Worm (Caenorhabditis elegans) whole organism, L4 larva: ENCODE measurements around the gene hsd-3.

Experiments used
- F44E2.7 ChIP-seq: fragments of 200-800 bp; sonication (Bioruptor generic); IDR thresholded peaks from 2 replicates; pipeline ENCODE4 v2.1.2; 2022; ENCODE audit warnings: missing genetic modification characterization, missing compliant biosample characterization
- R02D3.7 ChIP-seq: fragments of 150-350 bp; sonication (generic microtip); optimal IDR thresholded peaks from 3 replicates; lab custom pipeline; 2014; ENCODE audit warnings: missing biosample characterization, missing genetic modification characterization
- T20F7.1 ChIP-seq: fragments of 200-800 bp; sonication (Bioruptor generic); optimal IDR thresholded peaks from 2 replicates; lab custom pipeline; 2018; ENCODE audit warnings: mild to moderate bottlenecking, missing genetic modification characterization, missing compliant biosample characterization
- Y5F2A.4 ChIP-seq: fragments of 200-800 bp; sonication (Bioruptor generic); optimal IDR thresholded peaks from 2 replicates; lab custom pipeline; 2018; ENCODE audit warnings: mild to moderate bottlenecking, missing genetic modification characterization, missing compliant biosample characterization
- ama-1 ChIP-seq: fragments of 150-350 bp; optimal IDR thresholded peaks from 2 replicates; lab custom pipeline; 2014; ENCODE audit warnings: inconsistent platforms, mixed read lengths
- arid-1 ChIP-seq: fragments of 200-800 bp; sonication (Bioruptor generic); conservative IDR thresholded peaks from 2 replicates; pipeline ENCODE4 v1.3.6; 2022; ENCODE audit warnings: missing genetic modification reagents, missing genetic modification characterization, missing compliant biosample characterization
- ceh-32 ChIP-seq: sonication (generic microtip); optimal IDR thresholded peaks from 2 replicates; lab custom pipeline; 2016; ENCODE audit warnings: mild to moderate bottlenecking, missing genetic modification characterization, missing compliant biosample characterization; ENCODE audit not compliant: poor library complexity
- cey-2 ChIP-seq: sonication (generic microtip); optimal IDR thresholded peaks from 3 replicates; lab custom pipeline; 2017; ENCODE audit warnings: missing genetic modification characterization, mild to moderate bottlenecking, missing compliant biosample characterization, antibody characterized with exemption, borderline replicate concordance; ENCODE audit not compliant: insufficient read depth
- ctbp-1 ChIP-seq: fragments of 200-800 bp; sonication (Bioruptor generic); IDR thresholded peaks from 2 replicates; pipeline ENCODE4 v1.3.6; 2022; ENCODE audit warnings: missing genetic modification reagents, missing genetic modification characterization, missing compliant biosample characterization
- daf-16 ChIP-seq, 3 experiments: sonication (generic microtip); optimal IDR thresholded peaks; 2 replicates each; lab custom pipeline; 2016 to 2017; ENCODE audit warnings: missing genetic modification characterization in 3 of 3, missing genetic modification reagents in 3 of 3, mild to moderate bottlenecking in 2 of 3, missing compliant biosample characterization in 2 of 3, missing biosample characterization in 1 of 3, moderate library complexity in 1 of 3
- dmd-9 ChIP-seq: fragments of 200-800 bp; sonication (Bioruptor generic); IDR thresholded peaks from 2 replicates; pipeline ENCODE4 v1.3.6; 2022; ENCODE audit warnings: missing genetic modification reagents, missing genetic modification characterization, missing compliant biosample characterization
- dpl-1 ChIP-seq: fragments of 150-350 bp; optimal IDR thresholded peaks from 2 replicates; lab custom pipeline; 2014; ENCODE audit warnings: missing biosample characterization, missing genetic modification reagents, missing genetic modification characterization
- duxl-1 ChIP-seq: sonication (generic microtip); optimal IDR thresholded peaks from 2 replicates; lab custom pipeline; 2016; ENCODE audit warnings: mild to moderate bottlenecking, missing genetic modification characterization, moderate library complexity, missing compliant biosample characterization; ENCODE audit not compliant: poor library complexity
- egl-43 ChIP-seq: fragments of 200-800 bp; sonication (Bioruptor generic); IDR thresholded peaks from 2 replicates; pipeline ENCODE4 v1.3.6; 2022; ENCODE audit warnings: missing genetic modification reagents, missing genetic modification characterization, missing compliant biosample characterization
- fos-1 ChIP-seq: fragments of 150-350 bp; optimal IDR thresholded peaks from 2 replicates; lab custom pipeline; 2014; ENCODE audit warnings: missing biosample characterization, missing genetic modification characterization
- hif-1 ChIP-seq, 2 experiments: sonication (generic microtip); optimal IDR thresholded peaks; 2 replicates each; lab custom pipeline; 2016 to 2017; ENCODE audit warnings: missing compliant biosample characterization in 2 of 2, missing genetic modification characterization in 2 of 2, missing genetic modification reagents in 2 of 2, missing genotype in 2 of 2, mild to moderate bottlenecking in 1 of 2
- hlh-11 ChIP-seq: fragments of 200-800 bp; sonication (Bioruptor generic); optimal IDR thresholded peaks from 2 replicates; lab custom pipeline; 2018; ENCODE audit warnings: mild to moderate bottlenecking, missing genetic modification characterization, missing compliant biosample characterization
- hlh-30 ChIP-seq: sonication (generic microtip); optimal IDR thresholded peaks from 2 replicates; lab custom pipeline; 2017; ENCODE audit warnings: antibody characterized with exemption, mild to moderate bottlenecking, missing genetic modification characterization, missing compliant biosample characterization; ENCODE audit not compliant: insufficient read depth
- hmg-1.1 ChIP-seq: fragments of 200-800 bp; sonication (Bioruptor generic); IDR thresholded peaks from 2 replicates; pipeline ENCODE4 v1.3.6; 2022; ENCODE audit warnings: missing genetic modification reagents, missing genetic modification characterization, missing compliant biosample characterization
- lim-7 ChIP-seq: fragments of 200-800 bp; sonication (Bioruptor generic); IDR thresholded peaks from 2 replicates; pipeline ENCODE4 v1.3.6; 2022; ENCODE audit warnings: missing genetic modification characterization, missing compliant biosample characterization
- lin-38 ChIP-seq: fragments of 200-800 bp; sonication (Bioruptor generic); IDR thresholded peaks from 2 replicates; pipeline ENCODE4 v1.3.6; 2022; ENCODE audit warnings: missing genetic modification reagents, missing genetic modification characterization, missing compliant biosample characterization
- lin-39 ChIP-seq: fragments of 150-350 bp; optimal IDR thresholded peaks from 2 replicates; lab custom pipeline; 2014; ENCODE audit warnings: missing biosample characterization, missing genetic modification reagents, missing genetic modification characterization
- lsy-2 ChIP-seq, 2 experiments: fragments of 150-350 bp in 1 of 2; sonication (generic microtip) in 1 of 2; optimal IDR thresholded peaks; 2 replicates each; lab custom pipeline; 2014 to 2017; ENCODE audit warnings: missing biosample characterization in 2 of 2, missing genetic modification characterization in 2 of 2
- mdl-1 ChIP-seq, 2 experiments: fragments of 150-350 bp in 1 of 2; sonication (generic microtip) in 1 of 2; optimal IDR thresholded peaks; 2 replicates each; lab custom pipeline; 2014 to 2017; ENCODE audit warnings: missing biosample characterization in 2 of 2, missing genetic modification characterization in 2 of 2
- mep-1 ChIP-seq: fragments of 150-350 bp; sonication (generic microtip); optimal IDR thresholded peaks from 3 replicates; lab custom pipeline; 2014; ENCODE audit warnings: missing biosample characterization, missing genetic modification characterization
- mxl-3 ChIP-seq: fragments of 200-800 bp; sonication (Bioruptor generic); optimal IDR thresholded peaks from 2 replicates; lab custom pipeline; 2018; ENCODE audit warnings: mild to moderate bottlenecking, missing genetic modification characterization, missing compliant biosample characterization
- nhr-10 ChIP-seq: fragments of 150-350 bp; optimal IDR thresholded peaks from 2 replicates; lab custom pipeline; 2014; ENCODE audit warnings: missing biosample characterization, missing genetic modification characterization
- nhr-102 ChIP-seq: sonication (generic microtip); optimal IDR thresholded peaks from 2 replicates; lab custom pipeline; 2016; ENCODE audit warnings: mild to moderate bottlenecking, missing genetic modification characterization, moderate library complexity, missing compliant biosample characterization
- nhr-11 ChIP-seq: fragments of 150-350 bp; optimal IDR thresholded peaks from 2 replicates; lab custom pipeline; 2014; ENCODE audit warnings: missing biosample characterization, missing genetic modification characterization
- nhr-111 ChIP-seq: fragments of 200-800 bp; sonication (Bioruptor generic); optimal IDR thresholded peaks from 2 replicates; lab custom pipeline; 2018; ENCODE audit warnings: mild to moderate bottlenecking, missing genetic modification characterization, missing compliant biosample characterization
- nhr-25 ChIP-seq: sonication (generic microtip); optimal IDR thresholded peaks from 2 replicates; lab custom pipeline; 2017; ENCODE audit warnings: missing genetic modification characterization, mild to moderate bottlenecking, missing compliant biosample characterization, antibody characterized with exemption, moderate library complexity, borderline replicate concordance; ENCODE audit not compliant: insufficient read depth
- nhr-6 ChIP-seq: fragments of 150-350 bp; optimal IDR thresholded peaks from 2 replicates; lab custom pipeline; 2014; ENCODE audit warnings: missing biosample characterization, missing genetic modification characterization
- php-3 ChIP-seq: fragments of 200-800 bp; sonication (Bioruptor generic); IDR thresholded peaks from 2 replicates; pipeline ENCODE4 v1.3.6; 2022; ENCODE audit warnings: missing genetic modification reagents, missing genetic modification characterization, missing compliant biosample characterization
- pqm-1 ChIP-seq: sonication (generic microtip); optimal IDR thresholded peaks from 2 replicates; lab custom pipeline; 2017; ENCODE audit warnings: missing biosample characterization, missing genetic modification characterization
- set-16 ChIP-seq: fragments of 200-800 bp; sonication (Bioruptor generic); IDR thresholded peaks from 2 replicates; pipeline ENCODE4 v1.3.6; 2022; ENCODE audit warnings: missing genetic modification reagents, missing genetic modification characterization, missing compliant biosample characterization
- snpc-4 ChIP-seq: fragments of 150-350 bp; optimal IDR thresholded peaks from 2 replicates; lab custom pipeline; 2014; ENCODE audit warnings: missing biosample characterization, missing genetic modification characterization
- spr-1 ChIP-seq: sonication (generic microtip); optimal IDR thresholded peaks from 2 replicates; lab custom pipeline; 2016; ENCODE audit warnings: mild to moderate bottlenecking, missing genetic modification characterization, missing compliant biosample characterization
- spr-3 ChIP-seq: fragments of 200-800 bp; sonication (Bioruptor generic); optimal IDR thresholded peaks from 2 replicates; lab custom pipeline; 2018; ENCODE audit warnings: mild to moderate bottlenecking, missing genetic modification characterization, missing compliant biosample characterization
- tag-97 ChIP-seq: fragments of 200-800 bp; sonication (Bioruptor generic); IDR thresholded peaks from 2 replicates; pipeline ENCODE4 v1.3.6; 2022; ENCODE audit warnings: missing genetic modification characterization, missing compliant biosample characterization
- ztf-11 ChIP-seq: fragments of 150-350 bp; optimal IDR thresholded peaks from 2 replicates; lab custom pipeline; 2014; ENCODE audit warnings: missing biosample characterization, missing genetic modification characterization

hsd-3 gene

ce11 chrX:4982009-4982625, 27.0 kb upstream of the hsd-3 start (continued):
- TF ChIP-seq ama-1 (lab: Kevin White, UChicago) (no peak), hmg-1.1 (GFP tag; lab: Robert Waterston, UW) (peak; percentile 45), nhr-10 (tag; lab: Kevin White, UChicago) (no peak), mep-1 (tag; lab: Kevin White, UChicago) (peak; percentile 57), cey-2 (no peak), spr-3 (GFP tag; lab: Kevin White, UChicago) (no peak), mxl-3 (GFP tag; lab: Kevin White, UChicago) (no peak), hlh-11 (no peak), spr-1 (tag; lab: Kevin White, UChicago) (no peak), snpc-4 (no peak), R02D3.7 (no peak), ceh-32 (tag; lab: Kevin White, UChicago) (no peak)

- TF ChIP-seq set-16 (GFP tag; lab: Robert Waterston, UW): peak; percentile 68
- 0 out of 2 replicates have a peak, but pooled peaks have one; percentile 38 for TF ChIP-seq egl-43
- no peak for TF ChIP-seq lsy-2 (tag; optimal IDR thresholded peaks at IDR 0.05; lab: Kevin White, UChicago)
- TF ChIP-seq, all 104 proteins: peak for 2
Observed at ce11 chrX:4986354-4986753, 22.7 kb upstream of the hsd-3 start.

ce11 chrX:4987617-4988016, 21.5 kb upstream of the hsd-3 start:
- TF ChIP-seq tag-97 (GFP tag; lab: Robert Waterston, UW) (no peak), fos-1 (no peak), dmd-9 (GFP tag; lab: Robert Waterston, UW) (no peak), set-16 (GFP tag; lab: Robert Waterston, UW) (peak; percentile 64), T20F7.1 (GFP tag; lab: Kevin White, UChicago) (no peak), ctbp-1 (no peak), duxl-1 (tag; lab: Kevin White, UChicago) (no peak), lim-7 (GFP tag; lab: Robert Waterston, UW) (no peak)

DNA sequence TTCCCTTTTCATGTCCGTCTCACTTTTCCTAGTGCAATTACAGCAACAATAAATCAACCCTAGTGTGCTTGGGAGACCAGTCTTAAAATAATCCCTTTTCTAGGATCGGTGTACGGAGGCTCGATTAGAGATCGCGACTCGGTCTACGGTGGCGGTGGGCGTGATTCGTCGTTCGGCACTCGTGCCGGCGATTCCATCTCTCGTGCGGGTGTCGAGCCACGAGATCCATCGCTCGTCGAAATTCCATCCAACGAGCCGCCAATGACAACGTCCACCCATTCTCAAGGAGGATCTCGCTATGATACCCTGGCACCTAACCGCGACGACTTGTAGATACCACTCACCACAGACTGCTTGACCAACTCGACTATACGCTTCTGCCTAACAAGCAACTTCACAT, 16.6 kb upstream of the hsd-3 start:
- TF ChIP-seq nhr-111 (GFP tag; lab: Kevin White, UChicago) (no peak), ztf-11 (tag; lab: Kevin White, UChicago) (no peak), nhr-25 (tag; lab: Kevin White, UChicago) (no peak), hlh-30 (tag; lab: Kevin White, UChicago) (no peak), nhr-102 (tag; lab: Kevin White, UChicago) (no peak), egl-43 (peak; percentile 66; the same call in 1 of the 2 replicates), Y5F2A.4 (GFP tag; lab: Kevin White, UChicago) (no peak), php-3 (GFP tag; lab: Robert Waterston, UW) (0 out of 2 replicates have a peak, but pooled peaks have one; percentile 11), F44E2.7 (no peak), set-16 (GFP tag; lab: Robert Waterston, UW) (peak; percentile 70)

DNA sequence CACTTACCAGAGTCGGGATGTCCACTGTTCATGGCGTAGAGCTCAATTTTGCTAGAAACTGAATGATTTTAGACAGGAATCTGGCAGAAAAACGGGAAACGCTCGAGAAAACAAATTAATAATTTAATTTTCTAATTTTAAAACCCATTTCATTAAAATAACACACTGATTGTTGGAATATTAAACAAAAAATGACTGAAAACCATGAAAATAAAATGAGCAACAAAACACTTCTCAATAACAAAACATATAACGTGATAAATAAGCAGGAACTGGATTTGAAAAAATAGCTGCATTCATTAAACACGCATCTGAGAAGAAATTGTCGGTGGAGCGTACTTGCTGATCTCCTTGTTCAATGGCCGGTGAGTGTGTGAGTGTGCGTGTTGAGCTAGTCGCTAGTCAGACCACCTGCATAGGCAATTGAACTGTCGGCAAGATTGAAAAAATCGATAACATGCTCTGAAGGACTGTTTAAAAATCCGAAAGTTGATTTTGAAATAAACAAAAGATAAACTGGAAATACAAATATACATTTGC, 11.5 kb upstream of the hsd-3 start, which contains the start of gene ZC8.6:
Gene ZC8.6, minus strand, starts transcription at position 51 of the 540 bp plus-strand sequence.
- TF ChIP-seq nhr-11 (tag; lab: Kevin White, UChicago): peak; percentile 20
- peak; percentile 71 for TF ChIP-seq mep-1 (tag; lab: Kevin White, UChicago)
- no peak for TF ChIP-seq nhr-6 (tag; lab: Kevin White, UChicago)
- no peak for TF ChIP-seq nhr-111 (GFP tag; lab: Kevin White, UChicago)
- peak; percentile 14 for TF ChIP-seq dpl-1 (GFP tag; lab: Kevin White, UChicago)
- peak in 1 of 2 experiments; percentile 27 for TF ChIP-seq hif-1 (tag; optimal IDR thresholded peaks at IDR 0.05; lab: Kevin White, UChicago)
- TF ChIP-seq arid-1 (GFP tag; lab: Robert Waterston, UW): no peak
- peak; percentile 90 for TF ChIP-seq lin-38 (GFP tag; lab: Robert Waterston, UW)
- TF ChIP-seq pqm-1 (tag; lab: Kevin White, UChicago): peak; percentile 3
- TF ChIP-seq lin-39 (tag; lab: Kevin White, UChicago): no peak
- no peak for TF ChIP-seq daf-16 (GFP tag; optimal IDR thresholded peaks at IDR 0.05; lab: Kevin White, UChicago)
- peak; percentile 25 for TF ChIP-seq daf-16 (tag; optimal IDR thresholded peaks at IDR 0.05; lab: Kevin White, UChicago)
- peak; percentile 65 for TF ChIP-seq hmg-1.1 (GFP tag; lab: Robert Waterston, UW)
- no peak for TF ChIP-seq lsy-2 (tag; optimal IDR thresholded peaks at IDR 0.05; lab: Kevin White, UChicago)
- peak in 1 of 2 experiments; percentile 33 for TF ChIP-seq mdl-1 (tag; optimal IDR thresholded peaks at IDR 0.05; lab: Kevin White, UChicago)
- peak; percentile 26 for TF ChIP-seq mxl-3 (GFP tag; lab: Kevin White, UChicago)
- TF ChIP-seq hlh-11: peak; percentile 67
- peak; percentile 13 for TF ChIP-seq hlh-30 (tag; lab: Kevin White, UChicago)
- TF ChIP-seq php-3 (GFP tag; lab: Robert Waterston, UW): no peak
